Worm (Caenorhabditis elegans) whole organism, mixed stage, embryonic: ENCODE measurements around the gene F55A11.4.

ENCODE experiments used
- M03D4.4 ChIP-seq: sonication (generic microtip); optimal IDR thresholded peaks from 2 replicates; lab custom pipeline; 2017; ENCODE audit warnings: mild to moderate bottlenecking, missing genetic modification characterization, missing compliant biosample characterization
- bed-3 ChIP-seq: fragments of 200-800 bp; sonication (Bioruptor generic); optimal IDR thresholded peaks from 3 replicates; lab custom pipeline; 2018; ENCODE audit warnings: mild to moderate bottlenecking, missing genetic modification characterization, moderate library complexity, missing compliant biosample characterization
- blmp-1 ChIP-seq: fragments of 150-350 bp; optimal IDR thresholded peaks from 2 replicates; lab custom pipeline; 2014; ENCODE audit warnings: missing biosample characterization, missing genetic modification characterization
- ceh-39 ChIP-seq: fragments of 150-350 bp; optimal IDR thresholded peaks from 2 replicates; lab custom pipeline; 2014; ENCODE audit warnings: missing biosample characterization, missing genetic modification characterization
- ceh-43 ChIP-seq: fragments of 200-800 bp; sonication (Bioruptor generic); optimal IDR thresholded peaks from 2 replicates; lab custom pipeline; 2018; ENCODE audit warnings: mild to moderate bottlenecking, missing genetic modification characterization, moderate library complexity, missing compliant biosample characterization
- ceh-83 ChIP-seq: fragments of 200-800 bp; sonication (Bioruptor generic); optimal IDR thresholded peaks from 2 replicates; lab custom pipeline; 2018; ENCODE audit warnings: mild to moderate bottlenecking, missing genetic modification characterization, missing compliant biosample characterization
- cnd-1 ChIP-seq: fragments of 200-800 bp; sonication (Bioruptor generic); optimal IDR thresholded peaks from 2 replicates; lab custom pipeline; 2018; ENCODE audit warnings: mild to moderate bottlenecking, missing genetic modification characterization, missing compliant biosample characterization
- drap-1 ChIP-seq: fragments of 200-800 bp; sonication (Bioruptor generic); optimal IDR thresholded peaks from 3 replicates; lab custom pipeline; 2018; ENCODE audit warnings: mild to moderate bottlenecking, missing genetic modification characterization, missing compliant biosample characterization
- elt-1 ChIP-seq: sonication (generic microtip); optimal IDR thresholded peaks from 2 replicates; lab custom pipeline; 2017; ENCODE audit warnings: missing genetic modification characterization, mild to moderate bottlenecking, missing compliant biosample characterization, antibody characterized with exemption, moderate library complexity, borderline replicate concordance; ENCODE audit not compliant: insufficient read depth
- elt-3 ChIP-seq: fragments of 150-350 bp; optimal IDR thresholded peaks from 2 replicates; lab custom pipeline; 2014; ENCODE audit warnings: missing biosample characterization, missing genetic modification characterization
- ham-2 ChIP-seq: fragments of 200-800 bp; sonication (Bioruptor generic); optimal IDR thresholded peaks from 2 replicates; lab custom pipeline; 2018; ENCODE audit warnings: mild to moderate bottlenecking, missing genetic modification characterization, missing compliant biosample characterization
- hlh-1 ChIP-seq: fragments of 150-350 bp; optimal IDR thresholded peaks from 2 replicates; lab custom pipeline; 2014; ENCODE audit warnings: missing biosample characterization, missing genetic modification reagents, missing genetic modification characterization
- lin-13 ChIP-seq: fragments of 150-350 bp; optimal IDR thresholded peaks from 2 replicates; lab custom pipeline; 2014; ENCODE audit warnings: missing biosample characterization, missing genetic modification characterization
- lin-32 ChIP-seq: fragments of 200-800 bp; sonication (Bioruptor generic); optimal IDR thresholded peaks from 2 replicates; lab custom pipeline; 2018; ENCODE audit warnings: mild to moderate bottlenecking, missing genetic modification characterization, missing compliant biosample characterization
- lsy-2 ChIP-seq: fragments of 150-350 bp; optimal IDR thresholded peaks from 2 replicates; lab custom pipeline; 2014; ENCODE audit warnings: missing biosample characterization, missing genetic modification characterization
- mab-5 ChIP-seq: fragments of 150-350 bp; optimal IDR thresholded peaks from 2 replicates; lab custom pipeline; 2014; ENCODE audit warnings: missing biosample characterization, missing genetic modification characterization
- mep-1 ChIP-seq: fragments of 150-350 bp; optimal IDR thresholded peaks from 2 replicates; lab custom pipeline; 2017; ENCODE audit warnings: missing biosample characterization, missing genetic modification reagents, missing genetic modification characterization, inconsistent platforms
- mls-2 ChIP-seq: sonication (generic microtip); optimal IDR thresholded peaks from 2 replicates; lab custom pipeline; 2016; ENCODE audit warnings: mild to moderate bottlenecking, missing genetic modification characterization, moderate library complexity, missing compliant biosample characterization
- nhr-12 ChIP-seq: fragments of 150-350 bp; optimal IDR thresholded peaks from 2 replicates; lab custom pipeline; 2014; ENCODE audit warnings: missing biosample characterization, missing genetic modification characterization
- nhr-2 ChIP-seq: fragments of 150-350 bp; optimal IDR thresholded peaks from 2 replicates; lab custom pipeline; 2014; ENCODE audit warnings: missing biosample characterization, missing genetic modification characterization
- nhr-237 ChIP-seq: fragments of 150-350 bp; optimal IDR thresholded peaks from 2 replicates; lab custom pipeline; 2014; ENCODE audit warnings: missing biosample characterization, missing genetic modification characterization
- nhr-28 ChIP-seq: fragments of 150-350 bp; optimal IDR thresholded peaks from 2 replicates; lab custom pipeline; 2014; ENCODE audit warnings: missing biosample characterization, missing genetic modification characterization
- nhr-76 ChIP-seq: sonication (generic microtip); optimal IDR thresholded peaks from 2 replicates; lab custom pipeline; 2017; ENCODE audit warnings: missing biosample characterization, missing genetic modification characterization
- pha-4 ChIP-seq: fragments of 150-350 bp; optimal IDR thresholded peaks from 2 replicates; lab custom pipeline; 2018; ENCODE audit warnings: missing biosample characterization, missing genetic modification reagents, missing genetic modification characterization
- sem-2 ChIP-seq: fragments of 200-800 bp; sonication (Bioruptor generic); optimal IDR thresholded peaks from 2 replicates; lab custom pipeline; 2018; ENCODE audit warnings: mild to moderate bottlenecking, missing genetic modification characterization, missing compliant biosample characterization
- snpc-4 ChIP-seq: fragments of 150-350 bp; optimal IDR thresholded peaks from 2 replicates; lab custom pipeline; 2014; ENCODE audit warnings: missing biosample characterization, missing genetic modification characterization
- tbx-8 ChIP-seq: fragments of 200-800 bp; sonication (Bioruptor generic); optimal IDR thresholded peaks from 2 replicates; lab custom pipeline; 2018; ENCODE audit warnings: mild to moderate bottlenecking, missing genetic modification characterization, moderate library complexity, missing compliant biosample characterization
- unc-120 ChIP-seq: sonication (generic microtip); optimal IDR thresholded peaks from 2 replicates; lab custom pipeline; 2017; ENCODE audit warnings: missing genetic modification characterization, missing compliant biosample characterization; ENCODE audit not compliant: poor library complexity, severe bottlenecking
- unc-39 ChIP-seq: fragments of 150-350 bp; optimal IDR thresholded peaks from 2 replicates; lab custom pipeline; 2014; ENCODE audit warnings: missing biosample characterization, missing genetic modification characterization
- unc-62 ChIP-seq: fragments of 150-350 bp; optimal IDR thresholded peaks from 2 replicates; lab custom pipeline; 2014; ENCODE audit warnings: missing biosample characterization, missing genetic modification reagents, missing genetic modification characterization
- zip-8 ChIP-seq: fragments of 150-350 bp; optimal IDR thresholded peaks from 2 replicates; lab custom pipeline; 2014; ENCODE audit warnings: missing biosample characterization, missing genetic modification characterization
- ztf-11 ChIP-seq: fragments of 150-350 bp; optimal IDR thresholded peaks from 2 replicates; lab custom pipeline; 2014; ENCODE audit warnings: missing biosample characterization, missing genetic modification characterization

F55A11.4 gene

DNA sequence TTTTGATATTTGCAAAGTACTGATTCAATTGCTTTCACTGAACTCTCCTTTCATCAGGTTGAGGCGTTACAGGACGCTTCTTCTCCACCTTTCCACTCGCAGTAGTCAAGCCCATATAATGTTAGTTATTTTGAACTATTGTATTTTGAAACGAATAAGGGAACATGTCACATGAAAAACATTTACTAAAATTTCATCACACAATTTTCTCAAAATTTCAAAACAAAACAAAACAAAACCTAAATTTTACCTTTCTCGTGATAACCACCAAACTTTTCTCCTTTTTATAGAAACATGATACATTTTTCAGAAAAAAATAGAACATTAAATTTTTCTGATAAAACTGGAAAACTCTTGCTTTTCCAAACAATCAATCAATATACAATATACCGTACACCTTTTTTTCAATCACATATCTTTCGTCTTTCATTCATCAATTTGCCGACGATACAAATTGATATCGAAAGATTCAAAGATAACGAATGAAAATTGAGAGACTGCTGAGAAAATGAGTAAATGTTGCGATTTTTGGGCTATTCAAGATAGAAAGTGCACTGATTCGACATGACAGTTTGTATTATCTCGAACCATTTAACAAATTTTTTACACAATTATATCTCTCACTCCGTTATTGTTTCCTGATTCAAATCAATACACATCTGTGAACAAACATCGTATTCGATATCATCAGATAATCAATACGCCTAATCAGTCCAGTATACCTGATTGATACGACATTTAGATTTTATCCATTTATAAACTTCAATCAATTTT lies 31.0 kb downstream of the F55A11.4 start:
- TF ChIP-seq elt-1, result peak; percentile 64
- TF ChIP-seq ceh-43 (GFP tag; lab: Kevin White, UChicago), result no peak
- TF ChIP-seq zip-8 (tag; lab: Kevin White, UChicago), result no peak
- TF ChIP-seq ceh-83 (GFP tag; lab: Kevin White, UChicago), result no peak
- no peak for TF ChIP-seq hlh-1
- TF ChIP-seq blmp-1 (tag; lab: Kevin White, UChicago), result no peak
- TF ChIP-seq, all 35 proteins: peak for 1

DNA sequence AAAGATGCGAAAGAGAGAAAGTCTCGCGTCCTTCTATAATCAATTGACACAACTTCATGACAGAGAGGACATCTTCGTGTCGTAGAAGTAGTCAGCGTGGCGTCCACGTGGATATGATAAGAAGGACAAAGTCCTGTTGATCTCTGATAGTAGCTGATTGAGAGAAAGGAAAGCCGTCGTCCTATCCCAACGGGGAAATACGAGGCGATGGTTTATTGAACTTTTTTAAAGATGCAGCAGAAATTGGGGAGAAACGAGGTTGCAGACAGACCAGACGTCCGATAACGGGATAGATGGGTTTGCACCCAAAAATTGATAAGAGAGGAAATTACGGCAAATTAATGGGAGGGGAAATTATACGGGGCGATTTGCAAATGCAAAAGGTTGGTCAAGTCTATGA lies 32.2 kb downstream of the F55A11.4 start:
- TF ChIP-seq nhr-2 (tag; lab: Kevin White, UChicago) (no peak), blmp-1 (tag; lab: Kevin White, UChicago) (peak; percentile 33), ham-2 (peak; percentile 19), nhr-237 (no peak), snpc-4 (tag; lab: Kevin White, UChicago) (no peak), elt-3 (tag; lab: Kevin White, UChicago) (peak; percentile 66)
- TF ChIP-seq, all 35 proteins: peak for 3

DNA sequence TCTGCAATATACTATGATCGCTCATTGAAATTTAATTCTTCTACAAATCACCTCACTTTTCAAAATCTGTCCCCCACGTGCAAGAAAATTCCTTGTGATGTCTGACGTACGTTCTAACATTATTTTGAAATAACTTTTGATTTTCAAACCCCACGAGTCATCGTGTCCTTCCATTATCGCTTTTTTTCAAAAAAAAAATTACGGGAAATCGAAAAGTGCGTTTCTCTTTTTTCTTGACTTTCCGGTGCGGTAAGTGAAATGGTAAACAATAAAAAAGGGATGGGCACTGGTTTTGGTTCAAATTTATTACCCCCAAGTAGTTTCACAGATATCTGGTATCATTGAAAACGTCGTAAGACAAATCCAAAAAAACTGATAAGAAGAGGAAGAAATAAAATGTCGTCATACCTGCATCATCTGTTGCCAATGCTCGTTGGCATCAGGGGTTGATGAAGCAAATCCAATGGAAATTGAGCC lies 33.3 kb downstream of the F55A11.4 start:
- TF ChIP-seq lin-13 (no peak), nhr-28 (tag; lab: Kevin White, UChicago) (no peak), mls-2 (tag; lab: Kevin White, UChicago) (no peak), pha-4 (tag; lab: Kevin White, UChicago) (no peak), unc-62 (no peak), nhr-2 (tag; lab: Kevin White, UChicago) (no peak), ceh-39 (tag; lab: Kevin White, UChicago) (no peak), hlh-1 (no peak), ceh-83 (GFP tag; lab: Kevin White, UChicago) (no peak), elt-3 (tag; lab: Kevin White, UChicago) (no peak), mep-1 (no peak), ham-2 (no peak), drap-1 (no peak), unc-39 (tag; lab: Kevin White, UChicago) (no peak), mab-5 (tag; lab: Kevin White, UChicago) (no peak), bed-3 (GFP tag; lab: Kevin White, UChicago) (no peak), nhr-12 (tag; lab: Kevin White, UChicago) (no peak), unc-120 (tag; lab: Kevin White, UChicago) (no peak)

DNA sequence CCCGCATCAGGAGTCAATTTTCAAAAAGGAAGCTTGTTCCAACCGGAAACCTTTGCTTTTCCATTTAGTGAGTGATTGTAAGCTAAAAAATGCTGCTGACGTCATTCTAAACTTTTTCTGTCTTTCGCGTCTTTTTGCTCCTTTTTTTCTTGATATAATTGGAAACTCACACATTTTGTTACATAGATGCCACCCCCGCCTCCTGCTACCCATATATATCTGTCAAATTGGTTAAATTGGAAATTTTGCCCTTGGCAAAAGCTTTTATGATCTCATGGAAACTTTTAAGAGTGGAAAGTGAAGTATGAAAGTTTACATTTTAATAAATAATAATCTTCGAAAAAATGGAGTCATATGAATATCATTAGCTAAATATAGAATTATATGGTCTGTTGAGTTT lies 39.7 kb downstream of the F55A11.4 start:
- TF ChIP-seq tbx-8 (GFP tag; lab: Kevin White, UChicago), result no peak
- no peak for TF ChIP-seq nhr-76 (tag; lab: Kevin White, UChicago)
- no peak for TF ChIP-seq elt-1
- TF ChIP-seq blmp-1 (tag; lab: Kevin White, UChicago), result no peak
- TF ChIP-seq lin-32, result no peak
- TF ChIP-seq drap-1, result no peak
- no peak for TF ChIP-seq lsy-2

DNA sequence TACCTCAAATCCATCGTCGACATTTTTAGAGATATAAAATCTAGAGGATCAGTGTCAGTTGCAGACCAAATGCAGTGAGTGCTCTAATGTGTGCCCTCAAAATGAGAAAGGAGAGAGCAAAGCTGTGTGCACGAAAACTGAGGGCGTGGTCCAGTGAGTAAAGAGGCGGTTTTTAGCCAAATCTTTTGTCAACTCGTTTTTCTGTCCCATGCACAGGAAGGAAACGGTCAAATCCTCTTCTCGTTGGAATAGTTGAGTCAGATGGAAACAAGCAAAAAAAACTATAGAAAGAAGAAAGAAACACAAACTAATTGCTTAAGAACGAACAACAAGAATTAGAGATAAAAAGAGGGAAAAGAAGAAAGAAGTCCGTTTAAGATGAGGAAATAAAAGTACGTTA lies 41.7 kb downstream of the F55A11.4 start, which contains the start of gene D2023.3:
Gene D2023.3 (minus strand): TSS at position 101 of the 400 bp plus-strand sequence.
- no peak for TF ChIP-seq unc-39 (tag; lab: Kevin White, UChicago)
- TF ChIP-seq sem-2 (GFP tag; lab: Kevin White, UChicago), result no peak
- TF ChIP-seq ztf-11, result no peak
- TF ChIP-seq ceh-83 (GFP tag; lab: Kevin White, UChicago), result no peak
- TF ChIP-seq lin-13, result no peak
- no peak for TF ChIP-seq tbx-8 (GFP tag; lab: Kevin White, UChicago)
- TF ChIP-seq nhr-28 (tag; lab: Kevin White, UChicago), result no peak
- TF ChIP-seq nhr-237, result no peak
- no peak for TF ChIP-seq drap-1
- no peak for TF ChIP-seq nhr-2 (tag; lab: Kevin White, UChicago)
- TF ChIP-seq cnd-1 (tag; lab: Kevin White, UChicago), result no peak
- no peak for TF ChIP-seq pha-4 (tag; lab: Kevin White, UChicago)
- no peak for TF ChIP-seq unc-62
- TF ChIP-seq ham-2, result no peak
- TF ChIP-seq unc-120 (tag; lab: Kevin White, UChicago), result no peak
- TF ChIP-seq ceh-43 (GFP tag; lab: Kevin White, UChicago), result no peak
- no peak for TF ChIP-seq mep-1
- no peak for TF ChIP-seq elt-3 (tag; lab: Kevin White, UChicago)
- no peak for TF ChIP-seq M03D4.4 (tag; lab: Kevin White, UChicago)
